Worm (Caenorhabditis elegans) whole organism, early embryonic: ENCODE data around the gene trpa-1.

Source experiments
- B0310.2 ChIP-seq: sonication (generic microtip); optimal IDR thresholded peaks from 2 replicates; lab custom pipeline; 2016; ENCODE audit warnings: mild to moderate bottlenecking, missing genetic modification characterization, missing compliant biosample characterization
- F13C5.2 ChIP-seq: sonication (generic microtip); optimal IDR thresholded peaks from 2 replicates; lab custom pipeline; 2017; ENCODE audit warnings: mild to moderate bottlenecking, missing genetic modification characterization, inconsistent platforms, missing compliant biosample characterization
- aly-1 ChIP-seq: sonication (generic microtip); optimal IDR thresholded peaks from 2 replicates; lab custom pipeline; 2016; ENCODE audit warnings: missing genetic modification characterization, missing compliant biosample characterization
- ama-1 ChIP-seq: fragments of 150-350 bp; optimal IDR thresholded peaks from 2 replicates; lab custom pipeline; 2014
- ceh-13 ChIP-seq: fragments of 200-800 bp; sonication (Bioruptor generic); optimal IDR thresholded peaks from 2 replicates; lab custom pipeline; 2018; ENCODE audit warnings: mild to moderate bottlenecking, missing genetic modification characterization, missing compliant biosample characterization
- ceh-36 ChIP-seq: sonication (generic microtip); optimal IDR thresholded peaks from 2 replicates; lab custom pipeline; 2016; ENCODE audit warnings: missing genetic modification characterization, inconsistent platforms, missing compliant biosample characterization
- ets-7 ChIP-seq: sonication (generic microtip); optimal IDR thresholded peaks from 2 replicates; lab custom pipeline; 2016; ENCODE audit warnings: missing genotype, missing genetic modification characterization, missing compliant biosample characterization
- flt-1 ChIP-seq: fragments of 200-800 bp; sonication (Bioruptor generic); IDR thresholded peaks from 2 replicates; pipeline ENCODE4 v1.3.6; 2022; ENCODE audit warnings: missing genetic modification characterization, missing compliant biosample characterization
- hmbx-1 ChIP-seq: sonication (generic microtip); optimal IDR thresholded peaks from 2 replicates; lab custom pipeline; 2016; ENCODE audit warnings: mild to moderate bottlenecking, missing genetic modification characterization, missing compliant biosample characterization
- hmg-4 ChIP-seq: fragments of 200-800 bp; sonication (Bioruptor generic); optimal IDR thresholded peaks from 2 replicates; lab custom pipeline; 2018; ENCODE audit warnings: mild to moderate bottlenecking, missing genetic modification characterization, missing compliant biosample characterization
- hnd-1 ChIP-seq: sonication (generic microtip); optimal IDR thresholded peaks from 2 replicates; lab custom pipeline; 2016; ENCODE audit warnings: missing genetic modification characterization, missing compliant biosample characterization
- pes-1 ChIP-seq: fragments of 200-800 bp; sonication (Bioruptor generic); IDR thresholded peaks from 2 replicates; pipeline ENCODE4 v1.3.6; 2022; ENCODE audit warnings: missing genetic modification reagents, missing genetic modification characterization, missing compliant biosample characterization
- scrt-1 ChIP-seq: fragments of 200-800 bp; sonication (Bioruptor generic); IDR thresholded peaks from 2 replicates; pipeline ENCODE4 v1.3.6; 2022; ENCODE audit warnings: missing genetic modification characterization, missing compliant biosample characterization
- sea-1 ChIP-seq: fragments of 200-800 bp; sonication (Bioruptor generic); conservative IDR thresholded peaks from 2 replicates; pipeline ENCODE4 v1.3.6; 2022; ENCODE audit warnings: missing genetic modification characterization, missing compliant biosample characterization
- tbx-11 ChIP-seq: fragments of 200-800 bp; sonication (Bioruptor generic); IDR thresholded peaks from 2 replicates; pipeline ENCODE4 v1.3.6; 2022; ENCODE audit warnings: missing genetic modification characterization, missing compliant biosample characterization
- tbx-37 ChIP-seq: fragments of 200-800 bp; sonication (Bioruptor generic); conservative IDR thresholded peaks from 2 replicates; pipeline ENCODE4 v1.3.6; 2022; ENCODE audit warnings: missing genetic modification reagents, missing genetic modification characterization, missing compliant biosample characterization
- tra-4 ChIP-seq: sonication (generic microtip); optimal IDR thresholded peaks from 2 replicates; lab custom pipeline; 2017; ENCODE audit warnings: missing genetic modification characterization, missing compliant biosample characterization

The trpa-1 gene

DNA sequence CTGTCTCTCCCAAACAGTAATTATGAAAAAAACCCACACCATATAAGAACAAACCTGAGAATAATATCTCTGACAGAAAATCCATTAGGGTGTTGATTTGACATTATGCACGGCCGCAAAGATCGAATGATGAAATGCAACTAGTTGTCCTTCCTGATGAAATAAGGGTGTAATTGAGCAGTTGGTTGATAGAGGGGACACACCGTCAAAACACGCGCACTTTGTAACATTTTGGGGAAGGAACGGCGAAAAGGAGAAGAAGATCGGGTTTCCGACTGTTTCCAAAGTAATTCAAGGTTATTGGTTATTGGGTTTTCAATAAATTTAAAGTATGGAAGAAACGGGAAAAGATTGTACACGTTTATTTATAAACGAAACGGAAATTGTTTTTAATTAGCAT lies 57.7 kb downstream of the trpa-1 start, which contains the start of gene ZK822.1:
ZK822.1 (minus strand) TSS at position 121 of the 400 bp plus-strand sequence.
- TF ChIP-seq aly-1 (tag; lab: Kevin White, UChicago) = no peak
- TF ChIP-seq tbx-11 (GFP tag; lab: Robert Waterston, UW) = no peak
- no peak for TF ChIP-seq hnd-1 (tag; lab: Kevin White, UChicago)
- TF ChIP-seq tbx-37 (GFP tag; lab: Robert Waterston, UW) = no peak

DNA sequence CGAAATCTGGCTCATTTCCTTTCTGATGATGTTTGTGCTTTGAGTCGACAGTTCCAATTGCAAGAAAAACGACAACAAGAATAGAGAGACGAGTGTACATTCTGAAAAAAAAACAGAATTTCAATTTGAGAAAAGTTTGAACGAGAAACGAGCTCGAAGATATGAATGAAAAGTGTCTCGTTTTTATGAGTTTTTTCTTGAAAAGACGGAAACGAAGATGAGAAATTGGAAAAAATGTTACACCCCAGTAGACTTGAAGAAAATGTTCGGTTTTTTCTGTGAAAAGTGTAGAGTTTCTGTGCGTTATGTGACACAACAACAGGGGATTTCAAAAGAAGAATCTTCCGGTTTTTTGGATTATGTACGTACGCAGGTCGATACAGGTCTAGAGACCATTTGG lies 58.7 kb downstream of the trpa-1 start, which contains the start of gene srlf-31:
srlf-31 (minus strand) TSS at position 101 of the 400 bp plus-strand sequence.
- TF ChIP-seq hnd-1 (tag; lab: Kevin White, UChicago) (no peak), scrt-1 (no peak), B0310.2 (tag; lab: Kevin White, UChicago) (no peak), sea-1 (GFP tag; lab: Robert Waterston, UW) (no peak), tbx-11 (GFP tag; lab: Robert Waterston, UW) (no peak), tra-4 (tag; lab: Kevin White, UChicago) (no peak), ama-1 (lab: Kevin White, UChicago) (no peak), tbx-37 (GFP tag; lab: Robert Waterston, UW) (no peak), ceh-13 (GFP tag; lab: Kevin White, UChicago) (no peak), hmbx-1 (no peak), hmg-4 (no peak), ets-7 (no peak), pes-1 (GFP tag; lab: Robert Waterston, UW) (no peak), aly-1 (tag; lab: Kevin White, UChicago) (no peak), flt-1 (GFP tag; lab: Robert Waterston, UW) (no peak), F13C5.2 (tag; lab: Kevin White, UChicago) (no peak), ceh-36 (tag; lab: Kevin White, UChicago) (no peak)

DNA sequence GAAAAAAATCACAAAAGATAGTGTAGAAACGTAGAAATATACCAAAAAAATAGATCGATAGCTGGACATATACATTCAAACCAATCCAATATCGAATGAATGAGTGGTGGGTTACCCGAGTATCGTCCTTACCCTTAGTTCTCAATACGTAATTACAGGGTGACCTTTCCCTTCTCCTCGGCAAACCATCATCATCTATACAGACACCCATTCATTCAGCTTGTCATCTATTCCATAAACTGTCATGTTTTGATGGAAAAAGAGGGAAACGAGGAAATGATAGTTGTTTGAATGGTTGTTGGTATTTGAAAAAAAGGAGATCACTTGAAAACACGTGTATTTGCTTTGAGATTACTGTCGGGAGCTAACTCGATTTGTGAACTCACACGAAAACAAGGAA lies 59.8 kb downstream of the trpa-1 start:
- TF ChIP-seq hnd-1 (tag; lab: Kevin White, UChicago) (no peak), flt-1 (GFP tag; lab: Robert Waterston, UW) (no peak), hmbx-1 (no peak), B0310.2 (tag; lab: Kevin White, UChicago) (no peak), pes-1 (GFP tag; lab: Robert Waterston, UW) (no peak), ceh-36 (tag; lab: Kevin White, UChicago) (no peak), sea-1 (GFP tag; lab: Robert Waterston, UW) (no peak), ama-1 (lab: Kevin White, UChicago) (no peak), tra-4 (tag; lab: Kevin White, UChicago) (no peak), hmg-4 (no peak), tbx-11 (GFP tag; lab: Robert Waterston, UW) (no peak), scrt-1 (no peak), ceh-13 (GFP tag; lab: Kevin White, UChicago) (no peak), F13C5.2 (tag; lab: Kevin White, UChicago) (no peak), tbx-37 (GFP tag; lab: Robert Waterston, UW) (no peak), aly-1 (tag; lab: Kevin White, UChicago) (no peak), ets-7 (no peak)
